Worm (Caenorhabditis elegans): ENCODE measurements around the gene W07G1.1.

DNA sequence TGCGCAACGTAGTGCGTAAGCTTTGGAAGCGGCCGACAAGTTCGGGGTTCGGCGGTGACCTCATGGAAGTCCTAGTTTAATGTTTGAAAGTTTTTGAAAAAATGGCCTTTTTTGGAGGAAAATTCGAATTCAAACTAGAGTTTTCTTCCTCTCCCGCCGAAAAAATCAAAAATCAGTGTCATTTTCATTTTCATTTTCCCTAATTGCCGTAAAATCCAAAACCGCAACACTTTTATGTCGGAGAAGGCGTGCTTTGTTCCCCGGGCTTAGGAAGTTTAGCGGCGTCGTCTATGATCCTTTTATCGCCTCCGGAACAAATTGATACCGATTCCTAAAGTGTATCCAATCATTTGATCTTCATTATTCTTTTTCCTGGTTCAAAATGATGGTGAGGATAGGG is 14.5 kb downstream of the W07G1.1 start, which contains the start of gene mltn-5:
- no peak for TF ChIP-seq pros-1 (tag; optimal IDR thresholded peaks at IDR 0.05)
- TF ChIP-seq pag-3 (tag; optimal IDR thresholded peaks at IDR 0.05; ENCODE audit: borderline replicate concordance) = no peak
- TF ChIP-seq ama-1 (optimal IDR thresholded peaks at IDR 0.05) = no peak
- no peak for TF ChIP-seq fax-1 (tag; optimal IDR thresholded peaks at IDR 0.05)
- TF ChIP-seq pha-4 (tag; optimal IDR thresholded peaks at IDR 0.05) = no peak
